Worm (Caenorhabditis elegans) whole organism, L4/young adult: Measurements from ENCODE around the gene col-171.

ENCODE experiments used
- W03F9.2 ChIP-seq: fragments of 150-350 bp; optimal IDR thresholded peaks from 2 replicates; lab custom pipeline; 2014; ENCODE audit warnings: missing biosample characterization, missing genetic modification characterization
- dao-5 ChIP-seq: sonication (generic microtip); optimal IDR thresholded peaks from 2 replicates; lab custom pipeline; 2016; ENCODE audit warnings: missing genotype, missing genetic modification characterization, moderate library complexity, missing compliant biosample characterization
- him-1 ChIP-seq: sonication (generic microtip); optimal IDR thresholded peaks from 2 replicates; lab custom pipeline; 2016; ENCODE audit warnings: missing genotype, missing genetic modification reagents, missing genetic modification characterization, missing compliant biosample characterization

DNA sequence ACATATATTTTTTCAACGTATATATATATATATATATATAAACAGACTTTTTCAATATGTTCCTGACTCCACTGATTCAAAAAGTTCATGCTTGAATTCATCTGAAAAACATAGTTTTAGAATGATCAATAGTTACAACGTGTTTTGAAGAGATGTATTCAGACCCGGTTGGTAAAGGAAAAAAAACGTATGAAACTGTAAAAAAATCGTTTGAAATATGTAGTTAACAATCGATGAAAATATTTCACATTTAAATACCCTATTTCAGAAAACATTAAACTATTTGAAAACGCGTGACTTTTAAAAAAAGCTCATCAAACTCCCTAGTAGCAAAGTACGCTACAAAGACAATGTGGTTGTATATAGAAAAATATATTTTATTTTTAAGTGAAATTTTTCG lies 26.6 kb downstream of the col-171 start, which contains the start of gene C03B1.14:
- no peak for TF ChIP-seq W03F9.2
- TF ChIP-seq dao-5 (tag; lab: Kevin White, UChicago): no peak
- no peak for TF ChIP-seq him-1 (tag; lab: Kevin White, UChicago)
